Fruit fly (Drosophila melanogaster): ENCODE results near the gene CG15864.

Gene CG15864

DNA sequence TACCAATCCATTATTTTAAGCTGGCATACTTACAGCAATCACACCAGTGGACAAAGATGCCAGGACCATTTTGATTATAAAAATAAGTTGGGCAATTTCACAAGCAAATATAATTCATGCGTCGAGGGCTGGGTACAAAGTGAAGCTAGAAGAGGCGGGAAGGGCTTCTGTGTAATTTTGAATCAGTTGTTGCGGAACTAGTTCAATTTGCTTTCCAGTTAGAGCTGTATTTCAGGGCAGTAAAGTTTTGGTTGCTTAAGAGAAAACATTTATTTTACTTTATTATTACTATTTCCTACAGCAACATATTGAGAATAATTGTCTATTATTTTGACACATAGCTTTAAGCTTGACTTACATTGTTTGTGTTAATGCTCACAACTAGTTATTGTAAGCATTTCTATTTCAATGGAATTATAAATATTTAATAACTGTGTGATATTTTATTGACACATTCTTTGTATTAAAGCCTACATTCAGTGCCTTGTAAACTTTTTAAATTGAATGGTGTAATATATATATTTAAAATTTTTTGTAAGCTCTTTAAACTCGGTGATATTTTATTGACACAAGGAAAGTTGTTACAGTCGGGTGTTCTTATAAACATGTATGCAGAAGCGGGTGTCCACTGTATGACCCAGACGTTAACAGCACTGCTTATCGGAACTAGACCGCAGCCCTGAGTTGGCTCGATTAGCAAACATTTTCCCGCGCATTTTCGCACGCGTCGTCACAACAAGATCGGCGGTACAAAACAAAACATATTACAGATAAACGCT lies 16.3 kb downstream of the CG15864 start, which contains the start of the genes RPA1 and Mcm2 (continued):
- TF ChIP-seq CG2712 (tag; optimal IDR thresholded peaks at IDR 0.05) = peak; percentile 83
- no peak for TF ChIP-seq vnd (GFP tag; IDR thresholded peaks at IDR 0.05; ENCODE audit: partially characterized antibody)
- TF ChIP-seq CG8290 (GFP tag; optimal IDR thresholded peaks at IDR 0.05) = peak; percentile 24
- TF ChIP-seq CG8290 (tag; optimal IDR thresholded peaks at IDR 0.05) = peak in 1 of 2 experiments; percentile 30
- TF ChIP-seq CG7786 (GFP tag; optimal IDR thresholded peaks at IDR 0.05) = peak; percentile 52
- no peak for TF ChIP-seq CG17568 (GFP tag; optimal IDR thresholded peaks at IDR 0.05)
- TF ChIP-seq CG8281 (tag; optimal IDR thresholded peaks at IDR 0.05) = peak; percentile 50
- TF ChIP-seq Mes4 (GFP tag; optimal IDR thresholded peaks at IDR 0.05) = no peak
- peak; percentile 34; the same call in 1 of the 2 replicates for TF ChIP-seq Doc2 (GFP tag; IDR thresholded peaks at IDR 0.05)
- no peak for TF ChIP-seq CG4707 (GFP tag; optimal IDR thresholded peaks at IDR 0.05)
- no peak for TF ChIP-seq Lpt (GFP tag; optimal IDR thresholded peaks at IDR 0.05)
- no peak for TF ChIP-seq zf30C (GFP tag; optimal IDR thresholded peaks at IDR 0.05)
- no peak; the same call in none of the 2 replicates for TF ChIP-seq Adf1 (GFP tag; IDR thresholded peaks at IDR 0.05)
- peak; percentile 40 for TF ChIP-seq CG4282 (GFP tag; optimal IDR thresholded peaks at IDR 0.05)
- no peak for TF ChIP-seq fd102C (GFP tag; optimal IDR thresholded peaks at IDR 0.05)
- no peak for TF ChIP-seq exex (tag; optimal IDR thresholded peaks at IDR 0.05)
- TF ChIP-seq Lhr (GFP tag; optimal IDR thresholded peaks at IDR 0.05) = peak; percentile 19
- no peak for TF ChIP-seq slp2 (GFP tag; optimal IDR thresholded peaks at IDR 0.05)
- no peak for TF ChIP-seq CG1647 (GFP tag; optimal IDR thresholded peaks at IDR 0.05)
- peak; percentile 86 for TF ChIP-seq CG31365 (tag; optimal IDR thresholded peaks at IDR 0.05)
- TF ChIP-seq ro (GFP tag; IDR thresholded peaks at IDR 0.05) = peak; percentile 32; the same call in 1 of the 2 replicates
- TF ChIP-seq CG11456 (GFP tag; IDR thresholded peaks at IDR 0.05) = peak; percentile 91
- no peak for TF ChIP-seq usp (GFP tag; optimal IDR thresholded peaks at IDR 0.05)
- TF ChIP-seq tap (tag; optimal IDR thresholded peaks at IDR 0.05) = no peak
- peak; percentile 89 for TF ChIP-seq Hr3 (GFP tag; optimal IDR thresholded peaks at IDR 0.05)
- TF ChIP-seq emc (GFP tag; optimal IDR thresholded peaks at IDR 0.05) = no peak
- TF ChIP-seq tll (GFP tag; optimal IDR thresholded peaks at IDR 0.05) = no peak
- TF ChIP-seq Hmr (GFP tag; optimal IDR thresholded peaks at IDR 0.05) = peak; percentile 80
- no peak for TF ChIP-seq CG6254 (GFP tag; optimal IDR thresholded peaks at IDR 0.05)
- TF ChIP-seq Dip2 (GFP tag; IDR thresholded peaks at IDR 0.05) = no peak
- peak; percentile 71 for TF ChIP-seq CG10366 (GFP tag; IDR thresholded peaks at IDR 0.05)
- TF ChIP-seq CG10147 (GFP tag; optimal IDR thresholded peaks at IDR 0.05) = peak; percentile 68
- TF ChIP-seq CG12219 (GFP tag; optimal IDR thresholded peaks at IDR 0.05) = peak; percentile 50
- TF ChIP-seq CG5180 (GFP tag; optimal IDR thresholded peaks at IDR 0.05) = no peak
- TF ChIP-seq Poxn (GFP tag; IDR thresholded peaks at IDR 0.05) = peak; percentile 54; the same call in 1 of the 2 replicates
- TF ChIP-seq Oaz (GFP tag; IDR thresholded peaks at IDR 0.05) = 0 out of 2 replicates have a peak, but pooled peaks have one; percentile 29
- no peak; the same call in 2 of the 3 replicates for TF ChIP-seq Optix (GFP tag; IDR thresholded peaks at IDR 0.05)
- TF ChIP-seq fru (optimal IDR thresholded peaks at IDR 0.05) = no peak
- peak; percentile 98 for TF ChIP-seq grau (tag; optimal IDR thresholded peaks at IDR 0.05)
- TF ChIP-seq Atf6 (GFP tag; IDR thresholded peaks at IDR 0.05) = peak; percentile 50; the same call in 1 of the 2 replicates
- no peak for TF ChIP-seq CG4854 (GFP tag; optimal IDR thresholded peaks at IDR 0.05)
- no peak for TF ChIP-seq Tbp (GFP tag; optimal IDR thresholded peaks at IDR 0.05)
- TF ChIP-seq pzg (GFP tag; optimal IDR thresholded peaks at IDR 0.05) = peak; percentile 49
- peak; percentile 82 for TF ChIP-seq CG14710 (tag; optimal IDR thresholded peaks at IDR 0.05)
- TF ChIP-seq zen (tag; optimal IDR thresholded peaks at IDR 0.05) = peak; percentile 38
- peak; percentile 98 for TF ChIP-seq CG15514 (GFP tag; optimal IDR thresholded peaks at IDR 0.05)
- peak; percentile 79 for TF ChIP-seq CG6272 (GFP tag; IDR thresholded peaks at IDR 0.05)
- TF ChIP-seq danr (GFP tag; IDR thresholded peaks at IDR 0.05) = no peak; the same call in 1 of the 2 replicates
- TF ChIP-seq sob (GFP tag; IDR thresholded peaks at IDR 0.05) = peak; percentile 72
